Worm (Caenorhabditis elegans): ENCODE data around the gene Y71H2B.5.

- TF ChIP-seq dao-5 (tag; optimal IDR thresholded peaks at IDR 0.05) (no peak), him-1 (tag; optimal IDR thresholded peaks at IDR 0.05) (no peak)
These were observed 47.1 kb upstream of the Y71H2B.5 start for ce11 chrIII:2560763-2561162.
